Worm (Caenorhabditis elegans): ENCODE results near the gene acs-4.
"Not testable (repeated sequence)": the region's sequence is repeated elsewhere in the genome, so short reads cannot be mapped to it uniquely, and the experiment has no call there.

The acs-4 gene

DNA sequence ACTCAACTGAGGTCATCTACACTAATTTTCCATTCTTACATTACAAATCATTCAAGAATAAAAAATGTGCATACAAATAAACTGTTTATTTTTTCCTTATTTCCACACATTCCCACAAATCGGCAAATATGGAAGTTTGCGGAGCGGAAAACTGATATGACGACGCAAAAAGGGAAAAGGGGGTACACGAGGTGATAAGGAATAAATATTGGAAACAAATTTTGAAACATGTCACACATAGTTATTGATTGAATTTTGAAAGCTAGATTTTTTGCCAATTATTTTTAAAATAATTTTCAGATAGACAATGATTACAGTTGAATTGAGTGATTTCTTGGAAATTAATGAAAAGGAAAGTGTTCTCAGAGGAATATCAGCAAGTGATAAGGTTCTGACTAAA is 39.0 kb upstream of the acs-4 start, which contains the start of gene viro-2:
TSS of gene viro-2 (plus strand) at position 301 of the 400 bp plus-strand sequence.
- not testable (repeated sequence) for TF ChIP-seq ztf-1 (GFP tag; conservative IDR thresholded peaks at IDR 0.05); nhr-237 (tag; optimal IDR thresholded peaks at IDR 0.05); mdl-1 (tag; optimal IDR thresholded peaks at IDR 0.05)

DNA sequence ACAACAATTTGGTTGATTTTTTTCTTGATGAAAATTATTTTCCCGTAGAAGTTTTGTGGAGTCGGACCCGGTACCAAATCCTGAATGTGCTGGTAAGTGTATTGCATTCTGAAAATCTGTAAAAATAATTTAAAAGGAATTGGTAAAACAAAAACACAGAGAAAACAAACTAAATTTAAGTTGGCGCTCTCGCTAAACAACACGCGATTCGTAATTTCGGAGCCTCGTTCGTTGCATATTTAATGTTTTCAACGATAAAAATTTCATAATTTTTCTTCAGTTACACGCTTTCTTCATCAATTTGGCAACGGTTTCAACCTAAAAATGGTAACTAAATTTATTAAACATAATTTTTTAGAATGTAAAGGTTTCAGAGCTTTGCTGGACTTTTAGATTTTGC is 34.1 kb upstream of the acs-4 start, which contains the start of the genes pot-1 and ggtb-1:
TSS of gene pot-1 (minus strand) at position 120 of the 400 bp plus-strand sequence.
TSS of gene ggtb-1 (plus strand) at position 208 of the 400 bp plus-strand sequence.
- TF ChIP-seq sma-9 (GFP tag; optimal IDR thresholded peaks at IDR 0.05) (no peak), sma-9 (tag; optimal IDR thresholded peaks at IDR 0.05) (no peak), mbf-1 (tag; optimal IDR thresholded peaks at IDR 0.05) (no peak), unc-55 (GFP tag; optimal IDR thresholded peaks at IDR 0.05) (peak; percentile 55), aly-2 (tag; optimal IDR thresholded peaks at IDR 0.05) (no peak), nhr-21 (tag; optimal IDR thresholded peaks at IDR 0.05) (no peak), lsy-2 (tag; optimal IDR thresholded peaks at IDR 0.05) (peak in 1 of 2 experiments; percentile 35), ztf-4 (tag; optimal IDR thresholded peaks at IDR 0.05) (no peak), peb-1 (tag; optimal IDR thresholded peaks at IDR 0.05) (no peak), elt-3 (tag; optimal IDR thresholded peaks at IDR 0.05) (no peak), alr-1 (tag; optimal IDR thresholded peaks at IDR 0.05) (no peak), mdl-1 (tag; optimal IDR thresholded peaks at IDR 0.05) (no peak), C34F6.9 (tag; optimal IDR thresholded peaks at IDR 0.05) (peak; percentile 47), nhr-77 (tag; optimal IDR thresholded peaks at IDR 0.05) (no peak), skn-1 (tag; optimal IDR thresholded peaks at IDR 0.05) (no peak), elt-1 (tag; optimal IDR thresholded peaks at IDR 0.05) (no peak), gmeb-1 (tag; optimal IDR thresholded peaks at IDR 0.05) (peak; percentile 7), blmp-1 (tag; optimal IDR thresholded peaks at IDR 0.05; ENCODE audit: insufficient read depth) (no peak), dmd-4 (tag; optimal IDR thresholded peaks at IDR 0.05) (no peak)

DNA sequence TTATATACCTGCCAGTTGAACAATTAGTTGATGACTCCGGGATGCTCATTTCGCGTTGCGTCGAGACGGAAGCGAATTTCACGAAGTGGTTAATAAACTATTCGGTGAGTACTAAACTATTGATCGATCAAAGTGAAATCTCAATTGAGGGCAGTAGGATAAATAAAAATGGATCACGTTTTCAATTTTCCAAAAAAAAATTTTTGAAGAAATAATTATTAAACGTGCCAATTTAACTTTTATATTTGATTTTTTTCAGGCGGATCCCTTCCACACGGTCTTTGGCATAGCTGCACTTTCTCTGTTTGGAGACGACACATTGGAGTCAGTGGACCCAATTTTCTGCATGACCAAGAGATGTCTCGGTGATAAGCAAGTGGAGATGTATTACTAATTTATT is 31.6 kb upstream of the acs-4 start, which contains the start of gene B0280.17:
TSS of gene B0280.17 (minus strand) at position 101 of the 400 bp plus-strand sequence.
- TF ChIP-seq alr-1 (tag; optimal IDR thresholded peaks at IDR 0.05) (no peak), elt-1 (tag; optimal IDR thresholded peaks at IDR 0.05) (no peak), nhr-6 (tag; optimal IDR thresholded peaks at IDR 0.05) (no peak), ztf-1 (GFP tag; conservative IDR thresholded peaks at IDR 0.05) (no peak), C34F6.9 (tag; optimal IDR thresholded peaks at IDR 0.05) (no peak), mab-5 (tag; optimal IDR thresholded peaks at IDR 0.05) (no peak), gmeb-1 (tag; optimal IDR thresholded peaks at IDR 0.05) (no peak), egl-27 (tag; optimal IDR thresholded peaks at IDR 0.05) (no peak), unc-39 (tag; optimal IDR thresholded peaks at IDR 0.05) (no peak), nhr-237 (tag; optimal IDR thresholded peaks at IDR 0.05) (no peak), nhr-129 (tag; optimal IDR thresholded peaks at IDR 0.05) (no peak), fos-1 (tag; optimal IDR thresholded peaks at IDR 0.05) (no peak), ztf-4 (tag; optimal IDR thresholded peaks at IDR 0.05) (no peak), ama-1 (optimal IDR thresholded peaks at IDR 0.05) (no peak), lsy-2 (tag; optimal IDR thresholded peaks at IDR 0.05) (no peak), zag-1 (tag; optimal IDR thresholded peaks at IDR 0.05) (no peak), unc-55 (GFP tag; optimal IDR thresholded peaks at IDR 0.05) (no peak), nhr-12 (tag; optimal IDR thresholded peaks at IDR 0.05) (no peak)

DNA sequence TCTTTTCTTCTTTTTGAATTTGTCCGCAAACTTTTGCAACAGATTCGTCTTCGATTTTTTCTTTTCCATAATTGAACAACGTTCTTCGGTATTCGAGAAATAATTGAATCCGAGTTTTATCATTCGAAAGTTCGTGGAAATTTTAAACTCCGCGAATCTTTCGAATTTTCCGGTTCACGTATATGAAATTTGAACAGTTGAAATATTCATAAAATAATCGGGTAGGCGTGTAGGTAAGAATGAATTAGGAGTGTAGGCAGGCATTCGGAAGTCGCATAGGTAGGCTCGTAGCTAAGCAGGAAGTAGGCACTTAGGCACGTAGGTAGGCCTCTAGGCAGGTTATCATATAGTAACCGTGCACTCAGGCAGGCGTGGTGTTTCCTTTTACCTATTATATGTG is 29.5 kb upstream of the acs-4 start, which contains the start of gene B0280.11:
TSS of gene B0280.11 (minus strand) at position 101 of the 400 bp plus-strand sequence.
- no peak for TF ChIP-seq ZK546.5 (tag; optimal IDR thresholded peaks at IDR 0.05)
- TF ChIP-seq mdl-1 (tag; optimal IDR thresholded peaks at IDR 0.05), result no peak
- no peak for TF ChIP-seq C34F6.9 (tag; optimal IDR thresholded peaks at IDR 0.05)
- TF ChIP-seq nhr-77 (tag; optimal IDR thresholded peaks at IDR 0.05), result no peak
- no peak for TF ChIP-seq elt-3 (tag; optimal IDR thresholded peaks at IDR 0.05)
- TF ChIP-seq skn-1 (tag; optimal IDR thresholded peaks at IDR 0.05), result no peak
- no peak for TF ChIP-seq crh-2 (tag; optimal IDR thresholded peaks at IDR 0.05)
- no peak for TF ChIP-seq ceh-82 (tag; optimal IDR thresholded peaks at IDR 0.05)
- no peak for TF ChIP-seq unc-39 (tag; optimal IDR thresholded peaks at IDR 0.05)
- no peak for TF ChIP-seq nhr-129 (tag; optimal IDR thresholded peaks at IDR 0.05)
- TF ChIP-seq ztf-4 (tag; optimal IDR thresholded peaks at IDR 0.05), result no peak
- no peak for TF ChIP-seq fos-1 (tag; optimal IDR thresholded peaks at IDR 0.05)

DNA sequence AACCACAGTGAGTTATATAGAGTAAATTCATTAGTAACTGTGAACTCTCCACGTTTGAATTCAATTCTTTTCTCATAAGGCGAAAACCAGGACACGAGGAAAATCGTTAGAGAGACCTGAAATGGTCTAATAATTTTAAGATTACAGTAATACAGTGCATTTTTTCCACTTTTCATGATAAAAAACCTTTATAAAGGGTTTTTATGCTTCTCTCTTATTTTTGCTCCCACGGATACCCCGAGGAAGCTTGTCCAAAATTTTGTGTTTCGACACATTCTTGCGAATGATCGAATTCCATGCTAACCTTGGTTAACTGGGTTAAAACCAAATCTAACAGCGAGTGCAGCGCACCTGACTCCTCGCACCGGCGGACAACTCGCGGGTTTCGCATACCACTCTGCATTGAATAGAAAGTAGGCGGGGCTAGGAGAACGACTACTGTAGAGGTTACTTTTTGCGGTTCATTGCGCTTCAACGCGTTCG is 27.4 kb upstream of the acs-4 start:
- no peak for TF ChIP-seq peb-1 (tag; optimal IDR thresholded peaks at IDR 0.05)
- no peak for TF ChIP-seq unc-55 (GFP tag; optimal IDR thresholded peaks at IDR 0.05)
- no peak for TF ChIP-seq ztf-11 (tag; optimal IDR thresholded peaks at IDR 0.05)
- TF ChIP-seq R02D3.7 (tag; optimal IDR thresholded peaks at IDR 0.05), result no peak
- TF ChIP-seq crh-2 (tag; optimal IDR thresholded peaks at IDR 0.05), result peak; percentile 30
- TF ChIP-seq lin-39 (tag; optimal IDR thresholded peaks at IDR 0.05), result no peak
- no peak for TF ChIP-seq nhr-10 (tag; optimal IDR thresholded peaks at IDR 0.05)
- peak; percentile 2 for TF ChIP-seq fos-1 (tag; optimal IDR thresholded peaks at IDR 0.05)
- no peak for TF ChIP-seq blmp-1 (tag; optimal IDR thresholded peaks at IDR 0.05; ENCODE audit: insufficient read depth)
- no peak for TF ChIP-seq nhr-12 (tag; optimal IDR thresholded peaks at IDR 0.05)
- TF ChIP-seq zag-1 (tag; optimal IDR thresholded peaks at IDR 0.05), result no peak
- TF ChIP-seq elt-1 (tag; optimal IDR thresholded peaks at IDR 0.05), result no peak
- TF ChIP-seq unc-39 (tag; optimal IDR thresholded peaks at IDR 0.05), result no peak
- no peak for TF ChIP-seq ztf-4 (tag; optimal IDR thresholded peaks at IDR 0.05)
- TF ChIP-seq Y55F3AM.14 (GFP tag; optimal IDR thresholded peaks at IDR 0.05), result no peak
- peak; percentile 17 for TF ChIP-seq lin-13 (GFP tag; optimal IDR thresholded peaks at IDR 0.05)
- no peak for TF ChIP-seq nhr-25 (tag; optimal IDR thresholded peaks at IDR 0.05)
- TF ChIP-seq nhr-129 (tag; optimal IDR thresholded peaks at IDR 0.05), result no peak
- no peak for TF ChIP-seq nhr-237 (tag; optimal IDR thresholded peaks at IDR 0.05)
- no peak for TF ChIP-seq ztf-1 (GFP tag; conservative IDR thresholded peaks at IDR 0.05)
- TF ChIP-seq lsy-2 (tag; optimal IDR thresholded peaks at IDR 0.05), result peak in 1 of 2 experiments; percentile 53
- no peak for TF ChIP-seq nhr-11 (tag; optimal IDR thresholded peaks at IDR 0.05)
- TF ChIP-seq ama-1 (optimal IDR thresholded peaks at IDR 0.05), result peak; percentile 78
- TF ChIP-seq alr-1 (tag; optimal IDR thresholded peaks at IDR 0.05), result no peak
- TF ChIP-seq sma-3 (GFP tag; optimal IDR thresholded peaks at IDR 0.05), result peak; percentile 73

Measured in whole organism, L2 larva.